Worm (Caenorhabditis elegans) whole organism, L3 larva: Measurements from ENCODE around the gene nas-22.

Source experiments
- fkh-10 ChIP-seq: sonication (generic microtip); optimal IDR thresholded peaks from 2 replicates; lab custom pipeline; 2017; ENCODE audit warnings: missing biosample characterization, missing genetic modification reagents, missing genetic modification characterization
- lin-39 ChIP-seq: fragments of 150-350 bp; optimal IDR thresholded peaks from 2 replicates; lab custom pipeline; 2018; ENCODE audit warnings: missing biosample characterization, missing genetic modification reagents, missing genetic modification characterization
- mdl-1 ChIP-seq: fragments of 150-350 bp; optimal IDR thresholded peaks from 2 replicates; lab custom pipeline; 2014; ENCODE audit warnings: missing biosample characterization, missing genetic modification characterization
- nfya-1 ChIP-seq: sonication (generic microtip); optimal IDR thresholded peaks from 2 replicates; lab custom pipeline; 2017; ENCODE audit warnings: missing genetic modification characterization, mild to moderate bottlenecking, missing compliant biosample characterization, antibody characterized with exemption, moderate library complexity; ENCODE audit not compliant: insufficient read depth
- nhr-237 ChIP-seq: fragments of 150-350 bp; optimal IDR thresholded peaks from 2 replicates; lab custom pipeline; 2014; ENCODE audit warnings: missing biosample characterization, missing genetic modification characterization
- nhr-77 ChIP-seq: fragments of 150-350 bp; optimal IDR thresholded peaks from 2 replicates; lab custom pipeline; 2014; ENCODE audit warnings: missing biosample characterization, missing genetic modification characterization
- skn-1 ChIP-seq: fragments of 150-350 bp; optimal IDR thresholded peaks from 2 replicates; lab custom pipeline; 2014; ENCODE audit warnings: missing biosample characterization, missing genetic modification characterization
- snpc-4 ChIP-seq: fragments of 150-350 bp; optimal IDR thresholded peaks from 2 replicates; lab custom pipeline; 2014; ENCODE audit warnings: missing biosample characterization, missing genetic modification characterization
- tbx-2 ChIP-seq: sonication (generic microtip); optimal IDR thresholded peaks from 2 replicates; lab custom pipeline; 2016; ENCODE audit warnings: mild to moderate bottlenecking, missing genetic modification characterization, missing compliant biosample characterization
- unc-39 ChIP-seq: sonication (generic microtip); optimal IDR thresholded peaks from 4 replicates; lab custom pipeline; 2017; ENCODE audit warnings: missing biosample characterization, missing genetic modification characterization
- unc-62 ChIP-seq: fragments of 150-350 bp; sonication (generic microtip); optimal IDR thresholded peaks from 4 replicates; lab custom pipeline; 2014; ENCODE audit warnings: missing biosample characterization, missing genetic modification reagents, missing genetic modification characterization

- TF ChIP-seq unc-62 (peak; percentile 52), nhr-237 (tag; lab: Kevin White, UChicago) (no peak), unc-39 (no peak), nhr-77 (tag; lab: Kevin White, UChicago) (no peak), fkh-10 (no peak), mdl-1 (tag; lab: Kevin White, UChicago) (no peak), tbx-2 (tag; lab: Kevin White, UChicago) (no peak), nfya-1 (peak; percentile 86), lin-39 (tag; lab: Kevin White, UChicago) (peak; percentile 73), snpc-4 (peak; percentile 20), skn-1 (no peak)
Measured at ce11 chrV:11445375-11445774, 29.1 kb upstream of the nas-22 start.
